Worm (Caenorhabditis elegans): Measurements from ENCODE around the gene C05E4.15.

The C05E4.15 gene

ce11 chrV:761235-761634 is at the start of gene C05E4.15:
TSS of gene C05E4.15 (minus strand) at chrV:761335.
- TF ChIP-seq W03F9.2 (tag; optimal IDR thresholded peaks at IDR 0.05) (no peak), dao-5 (tag; optimal IDR thresholded peaks at IDR 0.05) (no peak), him-1 (tag; optimal IDR thresholded peaks at IDR 0.05) (no peak)

ce11 chrV:810281-810862 is 49.2 kb upstream of the C05E4.15 start, which contains the start of gene R13D11.4:
TSS of gene R13D11.4 (plus strand) at chrV:810812.
- TF ChIP-seq dao-5 (tag; optimal IDR thresholded peaks at IDR 0.05) (no peak), W03F9.2 (tag; optimal IDR thresholded peaks at IDR 0.05) (no peak), him-1 (tag; optimal IDR thresholded peaks at IDR 0.05) (no peak)

ce11 chrV:808260-808659 is 47.1 kb upstream of the C05E4.15 start:
- TF ChIP-seq W03F9.2 (tag; optimal IDR thresholded peaks at IDR 0.05) (no peak), dao-5 (tag; optimal IDR thresholded peaks at IDR 0.05) (no peak), him-1 (tag; optimal IDR thresholded peaks at IDR 0.05) (no peak)

- TF ChIP-seq dao-5 (tag; optimal IDR thresholded peaks at IDR 0.05) = no peak
- no peak for TF ChIP-seq W03F9.2 (tag; optimal IDR thresholded peaks at IDR 0.05)
- TF ChIP-seq him-1 (tag; optimal IDR thresholded peaks at IDR 0.05) = no peak
Measured at ce11 chrV:804485-804884, 43.4 kb upstream of the C05E4.15 start, which contains the start of gene nhr-270. TSS of gene nhr-270 (minus strand) at chrV:804741.

ce11 chrV:803472-803871 is 42.3 kb upstream of the C05E4.15 start:
- no peak for TF ChIP-seq him-1 (tag; optimal IDR thresholded peaks at IDR 0.05)

ce11 chrV:802726-803125 is 41.6 kb upstream of the C05E4.15 start:
- TF ChIP-seq him-1 (tag; optimal IDR thresholded peaks at IDR 0.05) (no peak), W03F9.2 (tag; optimal IDR thresholded peaks at IDR 0.05) (no peak), dao-5 (tag; optimal IDR thresholded peaks at IDR 0.05) (no peak)

ce11 chrV:801555-802060 is 40.5 kb upstream of the C05E4.15 start:
- TF ChIP-seq dao-5 (tag; optimal IDR thresholded peaks at IDR 0.05) (no peak), W03F9.2 (tag; optimal IDR thresholded peaks at IDR 0.05) (no peak), him-1 (tag; optimal IDR thresholded peaks at IDR 0.05) (no peak)

ce11 chrV:800271-800670 is 39.1 kb upstream of the C05E4.15 start:
- TF ChIP-seq him-1 (tag; optimal IDR thresholded peaks at IDR 0.05) (no peak), W03F9.2 (tag; optimal IDR thresholded peaks at IDR 0.05) (no peak), dao-5 (tag; optimal IDR thresholded peaks at IDR 0.05) (no peak)

- TF ChIP-seq dao-5 (tag; optimal IDR thresholded peaks at IDR 0.05) (no peak), him-1 (tag; optimal IDR thresholded peaks at IDR 0.05) (no peak), W03F9.2 (tag; optimal IDR thresholded peaks at IDR 0.05) (no peak)
Measured at ce11 chrV:797241-797640, 36.1 kb upstream of the C05E4.15 start.

- TF ChIP-seq him-1 (tag; optimal IDR thresholded peaks at IDR 0.05) = no peak
- no peak for TF ChIP-seq W03F9.2 (tag; optimal IDR thresholded peaks at IDR 0.05)
- no peak for TF ChIP-seq dao-5 (tag; optimal IDR thresholded peaks at IDR 0.05)
Measured at ce11 chrV:794092-794491, 33.0 kb upstream of the C05E4.15 start.

- TF ChIP-seq dao-5 (tag; optimal IDR thresholded peaks at IDR 0.05) (no peak), him-1 (tag; optimal IDR thresholded peaks at IDR 0.05) (no peak), W03F9.2 (tag; optimal IDR thresholded peaks at IDR 0.05) (no peak)
Measured at ce11 chrV:782432-782831, 21.3 kb upstream of the C05E4.15 start, which contains the start of gene srab-16. TSS of gene srab-16 (plus strand) at chrV:782732.

- TF ChIP-seq W03F9.2 (tag; optimal IDR thresholded peaks at IDR 0.05) = no peak
- no peak for TF ChIP-seq dao-5 (tag; optimal IDR thresholded peaks at IDR 0.05)
- no peak for TF ChIP-seq him-1 (tag; optimal IDR thresholded peaks at IDR 0.05)
Measured at ce11 chrV:779999-780398, 18.9 kb upstream of the C05E4.15 start, which contains the start of gene srbc-60. TSS of gene srbc-60 (plus strand) at chrV:780299.

- TF ChIP-seq dao-5 (tag; optimal IDR thresholded peaks at IDR 0.05) = no peak
- no peak for TF ChIP-seq W03F9.2 (tag; optimal IDR thresholded peaks at IDR 0.05)
- TF ChIP-seq him-1 (tag; optimal IDR thresholded peaks at IDR 0.05) = no peak
Measured at ce11 chrV:778339-778738, 17.2 kb upstream of the C05E4.15 start, which contains the start of gene srbc-59. TSS of gene srbc-59 (plus strand) at chrV:778639.

- TF ChIP-seq him-1 (tag; optimal IDR thresholded peaks at IDR 0.05) (no peak), W03F9.2 (tag; optimal IDR thresholded peaks at IDR 0.05) (no peak), dao-5 (tag; optimal IDR thresholded peaks at IDR 0.05) (no peak)
Measured at ce11 chrV:777285-777684, 16.1 kb upstream of the C05E4.15 start, which contains the start of gene R09E12.9. TSS of gene R09E12.9 (plus strand) at chrV:777600.

- TF ChIP-seq dao-5 (tag; optimal IDR thresholded peaks at IDR 0.05) = no peak
- no peak for TF ChIP-seq W03F9.2 (tag; optimal IDR thresholded peaks at IDR 0.05)
- no peak for TF ChIP-seq him-1 (tag; optimal IDR thresholded peaks at IDR 0.05)
Measured at ce11 chrV:774875-775359, 13.8 kb upstream of the C05E4.15 start, which contains the start of gene srbc-58. TSS of gene srbc-58 (plus strand) at chrV:774995.

Data from whole organism, L4/young adult.